Fruit fly (Drosophila melanogaster) whole organism, embryonic: Measurements from ENCODE around the gene Lgr3.

Source experiments
- B-H1 ChIP-seq: fragments of 200-800 bp; sonication (Bioruptor generic); IDR thresholded peaks from 3 replicates; pipeline ENCODE4 v1.3.6; 2022; ENCODE audit warnings: missing biosample characterization, missing genetic modification characterization
- Bdp1 ChIP-seq: fragments of 200-800 bp; sonication (Bioruptor generic); optimal IDR thresholded peaks from 3 replicates; lab custom pipeline; 2016; ENCODE audit warnings: missing biosample characterization, missing genetic modification characterization
- Blimp-1 ChIP-seq: fragments of 200-800 bp; sonication (Bioruptor generic); optimal IDR thresholded peaks from 3 replicates; lab custom pipeline; 2018; ENCODE audit warnings: missing biosample characterization, missing genetic modification characterization, mild to moderate bottlenecking, moderate library complexity, missing genetic modification reagents
- CG10267 ChIP-seq: fragments of 200-800 bp; sonication (Bioruptor generic); optimal IDR thresholded peaks from 2 replicates; lab custom pipeline; 2018; ENCODE audit warnings: missing biosample characterization, mild to moderate bottlenecking, missing genetic modification characterization, moderate library complexity
- CG10979 ChIP-seq: fragments of 200-800 bp; sonication (Bioruptor generic); optimal IDR thresholded peaks from 2 replicates; lab custom pipeline; 2018; ENCODE audit warnings: missing biosample characterization, mild to moderate bottlenecking, missing genetic modification characterization, moderate library complexity
- CG11695 ChIP-seq: fragments of 200-800 bp; sonication (Bioruptor generic); IDR thresholded peaks from 3 replicates; pipeline ENCODE4 v1.3.6; 2022; ENCODE audit warnings: missing biosample characterization, missing genetic modification characterization
- CG13775 ChIP-seq: fragments of 200-800 bp; sonication (Bioruptor generic); optimal IDR thresholded peaks from 3 replicates; lab custom pipeline; 2017; ENCODE audit warnings: missing biosample characterization, mild to moderate bottlenecking, missing genetic modification characterization
- CG14014 ChIP-seq: fragments of 200-800 bp; sonication (Bioruptor generic); IDR thresholded peaks from 2 replicates; pipeline ENCODE4 v1.3.6; 2022; ENCODE audit warnings: missing biosample characterization, missing genetic modification characterization
- CG14710 ChIP-seq: fragments of 200-800 bp; sonication (Bioruptor generic); optimal IDR thresholded peaks from 3 replicates; lab custom pipeline; 2019; ENCODE audit warnings: missing biosample characterization, mild to moderate bottlenecking, missing genetic modification characterization, moderate library complexity
- CG2129 ChIP-seq: fragments of 200-800 bp; sonication (Bioruptor generic); IDR thresholded peaks from 2 replicates; pipeline ENCODE4 v1.3.6; 2022; ENCODE audit warnings: missing biosample characterization, missing genetic modification characterization; ENCODE audit not compliant: partially characterized antibody
- CG4360 ChIP-seq: fragments of 200-800 bp; sonication (Bioruptor generic); IDR thresholded peaks from 2 replicates; pipeline ENCODE4 v1.3.6; 2022; ENCODE audit warnings: missing biosample characterization, missing genetic modification characterization
- CG4424 ChIP-seq: fragments of 200-800 bp; sonication (Bioruptor generic); optimal IDR thresholded peaks from 3 replicates; lab custom pipeline; 2016; ENCODE audit warnings: missing biosample characterization, missing genetic modification characterization
- CG5953 ChIP-seq: fragments of 200-800 bp; sonication (Bioruptor generic); IDR thresholded peaks from 2 replicates; pipeline ENCODE4 v1.3.6; 2022; ENCODE audit warnings: missing biosample characterization, missing genetic modification characterization
- CG7271 ChIP-seq: fragments of 200-800 bp; sonication (Bioruptor generic); optimal IDR thresholded peaks from 2 replicates; lab custom pipeline; 2018; ENCODE audit warnings: missing biosample characterization, mild to moderate bottlenecking, missing genetic modification characterization, moderate library complexity
- CG7963 ChIP-seq: fragments of 200-800 bp; sonication (Bioruptor generic); IDR thresholded peaks from 3 replicates; pipeline ENCODE4 v1.3.6; 2022; ENCODE audit warnings: missing biosample characterization, missing genetic modification characterization; ENCODE audit not compliant: partially characterized antibody
- CG8924 ChIP-seq: fragments of 200-800 bp; optimal IDR thresholded peaks from 3 replicates; lab custom pipeline; 2019; ENCODE audit warnings: missing biosample characterization, mild to moderate bottlenecking, missing genetic modification characterization, moderate library complexity
- CTCF ChIP-seq: fragments of 200-800 bp; sonication (Bioruptor generic); optimal IDR thresholded peaks from 2 replicates; lab custom pipeline; 2017; ENCODE audit warnings: missing biosample characterization, mild to moderate bottlenecking, missing genetic modification characterization, moderate library complexity
- Dip2 ChIP-seq: fragments of 200-800 bp; sonication (Bioruptor generic); IDR thresholded peaks from 2 replicates; pipeline ENCODE4 v1.3.6; 2022; ENCODE audit warnings: missing biosample characterization, missing genetic modification characterization
- Dip3 ChIP-seq: fragments of 200-800 bp; sonication (Bioruptor generic); optimal IDR thresholded peaks from 3 replicates; lab custom pipeline; 2016; ENCODE audit warnings: missing biosample characterization, missing genetic modification characterization
- Doc3 ChIP-seq: fragments of 200-800 bp; sonication (Bioruptor generic); IDR thresholded peaks from 3 replicates; pipeline ENCODE4 v1.3.6; 2022; ENCODE audit warnings: missing biosample characterization, missing genetic modification characterization; ENCODE audit not compliant: partially characterized antibody
- Hmr ChIP-seq: fragments of 200-800 bp; sonication (Bioruptor generic); optimal IDR thresholded peaks from 3 replicates; lab custom pipeline; 2017; ENCODE audit warnings: mild to moderate bottlenecking, missing biosample characterization, missing genetic modification reagents, missing genetic modification characterization
- Myb ChIP-seq: fragments of 200-800 bp; sonication (Bioruptor generic); optimal IDR thresholded peaks from 2 replicates; lab custom pipeline; 2016; ENCODE audit warnings: missing biosample characterization, missing genetic modification characterization
- Scr ChIP-seq: fragments of 200-800 bp; sonication (Bioruptor generic); IDR thresholded peaks from 2 replicates; pipeline ENCODE4 v1.3.6; 2022; ENCODE audit warnings: missing biosample characterization, missing genetic modification characterization; ENCODE audit not compliant: partially characterized antibody
- Sox102F ChIP-seq: fragments of 200-800 bp; sonication (Bioruptor generic); optimal IDR thresholded peaks from 2 replicates; lab custom pipeline; 2018; ENCODE audit warnings: missing biosample characterization, mild to moderate bottlenecking, missing genetic modification characterization, moderate library complexity
- Sry-β ChIP-seq: fragments of 200-800 bp; sonication (Bioruptor generic); optimal IDR thresholded peaks from 2 replicates; lab custom pipeline; 2018; ENCODE audit warnings: missing biosample characterization, mild to moderate bottlenecking, missing genetic modification characterization, moderate library complexity
- Sry-δ ChIP-seq: fragments of 200-800 bp; sonication (Bioruptor generic); optimal IDR thresholded peaks from 2 replicates; lab custom pipeline; 2016; ENCODE audit warnings: missing biosample characterization, missing genetic modification characterization
- Ssrp ChIP-seq: fragments of 200-800 bp; sonication (Bioruptor generic); optimal IDR thresholded peaks from 2 replicates; lab custom pipeline; 2018; ENCODE audit warnings: missing biosample characterization, mild to moderate bottlenecking, missing genetic modification characterization, moderate library complexity
- az2 ChIP-seq: fragments of 200-800 bp; sonication (Bioruptor generic); optimal IDR thresholded peaks from 3 replicates; lab custom pipeline; 2016; ENCODE audit warnings: missing biosample characterization, missing genetic modification characterization
- crp ChIP-seq, 2 experiments: fragments of 200-800 bp; sonication (Bioruptor generic); optimal IDR thresholded peaks; 2 replicates in 1 of 2; 3 replicates in 1 of 2; lab custom pipeline; 2017; ENCODE audit warnings: missing biosample characterization in 2 of 2, missing genetic modification characterization in 2 of 2, mild to moderate bottlenecking in 1 of 2, moderate library complexity in 1 of 2
- dan ChIP-seq: fragments of 200-800 bp; sonication (Bioruptor generic); IDR thresholded peaks from 2 replicates; pipeline ENCODE4 v1.3.6; 2022; ENCODE audit warnings: missing biosample characterization, missing genetic modification characterization
- dmrt11E ChIP-seq: fragments of 200-800 bp; sonication (Bioruptor generic); optimal IDR thresholded peaks from 3 replicates; lab custom pipeline; 2018; ENCODE audit warnings: missing biosample characterization, mild to moderate bottlenecking, missing genetic modification characterization, moderate library complexity
- exex ChIP-seq: fragments of 200-800 bp; sonication (Bioruptor generic); optimal IDR thresholded peaks from 4 replicates; lab custom pipeline; 2018; ENCODE audit warnings: missing biosample characterization, mild to moderate bottlenecking, missing genetic modification characterization, moderate library complexity
- ftz-f1 ChIP-seq: fragments of 200-800 bp; sonication (Bioruptor generic); optimal IDR thresholded peaks from 2 replicates; lab custom pipeline; 2016; ENCODE audit warnings: missing biosample characterization, missing genetic modification characterization
- inv ChIP-seq: fragments of 200-800 bp; sonication (Bioruptor generic); IDR thresholded peaks from 2 replicates; pipeline ENCODE4 v1.3.6; 2022; ENCODE audit warnings: missing biosample characterization, missing genetic modification characterization; ENCODE audit not compliant: partially characterized antibody
- knrl ChIP-seq: fragments of 200-800 bp; sonication (Bioruptor generic); IDR thresholded peaks from 3 replicates; pipeline ENCODE4 v1.3.6; 2022; ENCODE audit warnings: missing biosample characterization, missing genetic modification characterization; ENCODE audit not compliant: partially characterized antibody
- nerfin-2 ChIP-seq: fragments of 200-800 bp; sonication (Bioruptor generic); IDR thresholded peaks from 2 replicates; pipeline ENCODE4 v1.3.6; 2022; ENCODE audit warnings: missing biosample characterization, missing genetic modification characterization; ENCODE audit not compliant: partially characterized antibody
- nmo ChIP-seq: fragments of 200-800 bp; sonication (Bioruptor generic); optimal IDR thresholded peaks from 2 replicates; lab custom pipeline; 2018; ENCODE audit warnings: missing biosample characterization, mild to moderate bottlenecking, missing genetic modification characterization, moderate library complexity
- onecut ChIP-seq: fragments of 200-800 bp; sonication (Bioruptor generic); IDR thresholded peaks from 2 replicates; pipeline ENCODE4 v1.3.6; 2022; ENCODE audit warnings: missing biosample characterization, missing genetic modification characterization
- prd ChIP-seq, 3 experiments: fragments of >200 bp in 2 of 3; fragments of 200-800 bp in 1 of 3; sonication (Bioruptor generic) in 1 of 3; optimal IDR thresholded peaks in 2 of 3; IDR thresholded peaks in 1 of 3; 2 replicates in 2 of 3; 3 replicates in 1 of 3; pipeline versions ENCODE4 v1.3.6 to Lab custom; 2017 to 2022; ENCODE audit warnings: missing biosample characterization in 1 of 3, missing genetic modification characterization in 1 of 3
- sd ChIP-seq: fragments of 200-800 bp; sonication (Bioruptor generic); optimal IDR thresholded peaks from 3 replicates; lab custom pipeline; 2018; ENCODE audit warnings: missing biosample characterization, mild to moderate bottlenecking, missing genetic modification characterization, moderate library complexity
- seq ChIP-seq: fragments of 200-800 bp; sonication (Bioruptor generic); IDR thresholded peaks from 2 replicates; pipeline ENCODE4 v1.3.6; 2022; ENCODE audit warnings: missing biosample characterization, missing genetic modification characterization
- sob ChIP-seq: fragments of 200-800 bp; sonication (Bioruptor generic); IDR thresholded peaks from 2 replicates; pipeline ENCODE4 v1.3.6; 2022; ENCODE audit warnings: missing biosample characterization, missing genetic modification characterization
- stc ChIP-seq: fragments of 200-800 bp; sonication (Bioruptor generic); IDR thresholded peaks from 2 replicates; pipeline ENCODE4 v1.3.6; 2022; ENCODE audit warnings: missing biosample characterization, missing genetic modification characterization
- trem ChIP-seq: fragments of 200-800 bp; optimal IDR thresholded peaks from 3 replicates; lab custom pipeline; 2019; ENCODE audit warnings: missing biosample characterization, mild to moderate bottlenecking, missing genetic modification characterization, moderate library complexity
- zf30C ChIP-seq: fragments of 200-800 bp; sonication (Bioruptor generic); optimal IDR thresholded peaks from 3 replicates; lab custom pipeline; 2018; ENCODE audit warnings: missing biosample characterization, mild to moderate bottlenecking, missing genetic modification characterization
- zfh1 ChIP-seq: fragments of 200-800 bp; sonication (Bioruptor generic); IDR thresholded peaks from 3 replicates; pipeline ENCODE4 v1.3.6; 2022; ENCODE audit warnings: missing biosample characterization, missing genetic modification characterization

Lgr3 gene

dm6 chr3R:25623800-25624791, 41.5 kb upstream of the Lgr3 start, which contains the start of gene Npl4 (continued):
- TF ChIP-seq Dip3 (GFP tag; lab: Kevin White, UChicago) (no peak), CG10979 (tag; lab: Kevin White, UChicago) (peak; percentile 47), exex (tag; lab: Kevin White, UChicago) (peak; percentile 33), CG4360 (GFP tag; lab: Robert Waterston, UW) (peak; percentile 75), CG5953 (0 out of 2 replicates have a peak, but pooled peaks have one; percentile 9), sd (tag; lab: Kevin White, UChicago) (no peak), Bdp1 (no peak), dan (GFP tag; lab: Robert Waterston, UW) (no peak), crp (GFP tag; optimal IDR thresholded peaks at IDR 0.05; lab: Kevin White, UChicago) (peak in 1 of 2 experiments; percentile 48), CG14014 (GFP tag; lab: Robert Waterston, UW) (no peak), CTCF (GFP tag; lab: Kevin White, UChicago) (peak; percentile 15), Myb (GFP tag; lab: Kevin White, UChicago) (peak; percentile 19), CG11695 (GFP tag; lab: Robert Waterston, UW) (0 out of 3 replicates have a peak, but pooled peaks have one; percentile 58), stc (GFP tag; lab: Robert Waterston, UW) (peak; percentile 52; the same call in 1 of the 2 replicates), CG2129 (GFP tag; lab: Robert Waterston, UW) (peak; percentile 72), B-H1 (GFP tag; lab: Robert Waterston, UW) (peak; percentile 28; the same call in 1 of the 3 replicates), CG13775 (GFP tag; lab: Kevin White, UChicago) (peak; percentile 29), Dip2 (GFP tag; lab: Robert Waterston, UW) (no peak), CG8924 (tag; lab: Kevin White, UChicago) (peak; percentile 61), CG7963 (GFP tag; lab: Robert Waterston, UW) (peak; percentile 97), onecut (0 out of 2 replicates have a peak, but pooled peaks have one; percentile 18), nerfin-2 (peak; percentile 99), CG4424 (no peak), CG14710 (tag; lab: Kevin White, UChicago) (peak; percentile 12), az2 (GFP tag; lab: Kevin White, UChicago) (peak; percentile 23), inv (GFP tag; lab: Robert Waterston, UW) (peak; percentile 82), Scr (GFP tag; lab: Robert Waterston, UW) (peak; percentile 88), zfh1 (GFP tag; lab: Robert Waterston, UW) (peak; percentile 46; the same call in 1 of the 3 replicates), Hmr (GFP tag; lab: Kevin White, UChicago) (peak; percentile 11), Blimp-1 (no peak), Sox102F (GFP tag; lab: Kevin White, UChicago) (peak; percentile 26), zf30C (GFP tag; lab: Kevin White, UChicago) (peak; percentile 48), knrl (GFP tag; lab: Robert Waterston, UW) (peak; percentile 80; the same call in 2 of the 3 replicates), prd (optimal IDR thresholded peaks at IDR 0.05; lab: Kevin White, UChicago) (no peak), prd (GFP tag; IDR thresholded peaks at IDR 0.05; lab: Robert Waterston, UW) (0 out of 3 replicates have a peak, but pooled peaks have one; percentile 10), trem (peak; percentile 93), CG7271 (no peak), nmo (no peak), CG10267 (tag; lab: Kevin White, UChicago) (peak; percentile 28), seq (no peak), sob (GFP tag; lab: Robert Waterston, UW) (0 out of 2 replicates have a peak, but pooled peaks have one; percentile 11), Ssrp (tag; lab: Kevin White, UChicago) (peak; percentile 31), dmrt11E (tag; lab: Kevin White, UChicago) (peak; percentile 50), Sry-β (peak; percentile 60), Sry-δ (GFP tag; lab: Kevin White, UChicago) (peak; percentile 92), Doc3 (GFP tag; lab: Robert Waterston, UW) (peak; percentile 81), ftz-f1 (no peak)
